Fruit fly (Drosophila melanogaster) whole organism, wandering third instar larva: ENCODE data around the gene nonA.

Experiments
- N ChIP-seq: fragments of >200 bp; optimal IDR thresholded peaks from 2 replicates; lab custom pipeline; 2018; ENCODE audit warnings: missing biosample characterization, missing external identifiers, missing genetic modification characterization
- Rel ChIP-seq, 2 experiments: fragments of 200-800 bp; sonication (Bioruptor generic) in 1 of 2; optimal IDR thresholded peaks; 2 replicates in 1 of 2; 3 replicates in 1 of 2; lab custom pipeline; 2016 to 2019; ENCODE audit warnings: mild to moderate bottlenecking in 2 of 2, missing biosample characterization in 2 of 2, missing genetic modification characterization in 2 of 2, moderate library complexity in 1 of 2
- br ChIP-seq: fragments of 200-800 bp; sonication (Bioruptor generic); optimal IDR thresholded peaks from 2 replicates; lab custom pipeline; 2016; ENCODE audit warnings: missing biosample characterization, missing genetic modification characterization
- h ChIP-seq: fragments of 200-800 bp; sonication (Bioruptor generic); optimal IDR thresholded peaks from 3 replicates; lab custom pipeline; 2016; ENCODE audit warnings: missing biosample characterization, mild to moderate bottlenecking, missing genetic modification characterization
- usp ChIP-seq: fragments of >200 bp; optimal IDR thresholded peaks from 2 replicates; lab custom pipeline; 2017; ENCODE audit warnings: missing biosample characterization, missing genetic modification characterization

DNA sequence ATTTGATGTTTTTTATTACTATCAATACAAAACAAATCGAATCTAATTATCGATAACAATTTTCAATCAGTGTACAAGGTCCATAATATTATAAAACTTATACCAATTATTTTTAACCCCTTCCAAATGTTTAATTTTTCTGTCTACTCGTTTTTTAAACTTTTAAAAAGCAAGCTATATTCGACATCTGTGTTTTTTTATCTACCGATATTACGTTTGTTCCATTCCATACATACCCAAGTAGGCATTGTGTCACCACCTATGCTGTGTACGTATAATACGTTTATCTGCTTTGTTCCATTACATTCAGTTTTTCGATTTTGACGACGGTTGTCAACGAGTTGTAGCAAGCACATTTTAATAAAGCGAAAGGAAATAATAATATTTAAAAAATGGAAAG, at the start of gene nonA:
- TF ChIP-seq N: peak; percentile 5
- TF ChIP-seq usp (GFP tag; lab: Kevin White, UChicago): no peak
- no peak for TF ChIP-seq br
- no peak for TF ChIP-seq h (GFP tag; lab: Kevin White, UChicago)
- no peak for TF ChIP-seq Rel (GFP tag; optimal IDR thresholded peaks at IDR 0.05; lab: Kevin White, UChicago)
- no peak for TF ChIP-seq Rel (tag; optimal IDR thresholded peaks at IDR 0.05; lab: Kevin White, UChicago)
